Worm (Caenorhabditis elegans): ENCODE measurements around the gene Y41C4A.22.
A peak's percentile ranks its signal among the peaks of the same experiment; 100 is the strongest.

Y41C4A.22 gene

DNA sequence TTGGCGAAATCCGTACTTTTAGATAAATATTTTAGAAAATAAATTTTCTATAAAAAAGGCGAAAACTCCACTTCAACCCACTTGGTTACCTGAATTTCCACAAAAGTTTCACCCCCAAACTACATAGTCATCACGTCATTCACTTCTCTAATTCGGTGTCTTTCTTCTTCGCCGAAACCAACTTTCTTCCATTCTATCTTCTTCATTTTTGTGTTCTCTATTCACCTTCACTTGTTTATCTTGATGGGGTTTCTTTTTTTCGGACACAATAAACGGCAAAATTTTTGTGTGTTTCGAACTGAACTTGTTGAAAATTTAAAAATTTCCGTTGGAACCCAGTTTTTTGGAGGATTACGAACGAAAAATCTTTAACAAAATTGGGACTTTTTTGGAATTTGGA, 28.3 kb upstream of the Y41C4A.22 start:
- TF ChIP-seq hmg-4 (GFP tag; optimal IDR thresholded peaks at IDR 0.05): no peak
- no peak for TF ChIP-seq aly-1 (tag; optimal IDR thresholded peaks at IDR 0.05)
- TF ChIP-seq ama-1 (optimal IDR thresholded peaks at IDR 0.05): no peak
- TF ChIP-seq B0310.2 (tag; optimal IDR thresholded peaks at IDR 0.05): no peak
- no peak for TF ChIP-seq ceh-13 (GFP tag; optimal IDR thresholded peaks at IDR 0.05)

- no peak for TF ChIP-seq sea-1 (GFP tag; conservative IDR thresholded peaks at IDR 0.05)
- no peak for TF ChIP-seq tbx-37 (GFP tag; conservative IDR thresholded peaks at IDR 0.05)
- TF ChIP-seq scrt-1 (GFP tag; IDR thresholded peaks at IDR 0.05): no peak
- no peak for TF ChIP-seq hnd-1 (tag; optimal IDR thresholded peaks at IDR 0.05)
- no peak for TF ChIP-seq ceh-13 (GFP tag; optimal IDR thresholded peaks at IDR 0.05)
- no peak for TF ChIP-seq F13C5.2 (tag; optimal IDR thresholded peaks at IDR 0.05)
- no peak for TF ChIP-seq ama-1 (optimal IDR thresholded peaks at IDR 0.05)
- no peak for TF ChIP-seq tra-4 (tag; optimal IDR thresholded peaks at IDR 0.05)
- no peak for TF ChIP-seq tbx-11 (GFP tag; IDR thresholded peaks at IDR 0.05)
- no peak for TF ChIP-seq flt-1 (GFP tag; IDR thresholded peaks at IDR 0.05)
These were observed 26.1 kb upstream of the Y41C4A.22 start for ce11 chrIII:11669008-11669407.

- no peak for TF ChIP-seq hmg-4 (GFP tag; optimal IDR thresholded peaks at IDR 0.05)
- peak; percentile 46 for TF ChIP-seq ceh-36 (tag; optimal IDR thresholded peaks at IDR 0.05)
These were observed 14.6 kb upstream of the Y41C4A.22 start for ce11 chrIII:11680514-11680913.

DNA sequence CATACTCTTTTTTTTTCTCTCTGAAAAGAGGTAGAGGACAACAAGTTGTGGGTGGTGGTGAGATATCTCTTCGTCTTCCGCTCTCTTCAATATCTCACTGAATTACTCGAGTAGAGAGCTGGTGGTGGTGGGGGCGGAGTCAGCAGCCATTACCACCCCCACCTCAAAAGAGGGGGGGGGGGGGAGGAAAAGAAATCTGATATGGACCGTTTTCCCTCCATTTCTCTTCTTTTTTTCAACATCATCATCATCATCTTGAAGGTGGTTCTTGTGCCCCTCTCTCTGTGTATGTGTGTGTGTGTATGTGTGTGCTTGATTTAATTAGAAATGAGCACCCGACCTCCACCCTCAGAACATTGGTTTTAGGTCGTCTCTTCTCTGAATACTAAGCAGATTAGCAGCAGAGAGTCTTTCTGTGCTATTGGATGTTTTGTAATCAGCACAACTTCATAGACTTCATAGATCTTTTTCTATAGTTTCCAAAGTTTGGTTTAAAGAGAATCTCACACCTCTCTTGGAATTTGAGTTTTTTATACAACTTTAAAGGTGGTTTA, 13.5 kb upstream of the Y41C4A.22 start:
- TF ChIP-seq F13C5.2 (tag; optimal IDR thresholded peaks at IDR 0.05) (no peak), tra-4 (tag; optimal IDR thresholded peaks at IDR 0.05) (no peak), ceh-36 (tag; optimal IDR thresholded peaks at IDR 0.05) (no peak), pes-1 (GFP tag; IDR thresholded peaks at IDR 0.05) (no peak)

ce11 chrIII:11683038-11683437, 12.0 kb upstream of the Y41C4A.22 start:
- TF ChIP-seq tbx-11 (GFP tag; IDR thresholded peaks at IDR 0.05) (no peak), tbx-37 (GFP tag; conservative IDR thresholded peaks at IDR 0.05) (no peak), hmbx-1 (tag; optimal IDR thresholded peaks at IDR 0.05) (no peak), hmg-4 (GFP tag; optimal IDR thresholded peaks at IDR 0.05) (no peak), scrt-1 (GFP tag; IDR thresholded peaks at IDR 0.05) (no peak), ceh-13 (GFP tag; optimal IDR thresholded peaks at IDR 0.05) (no peak), F13C5.2 (tag; optimal IDR thresholded peaks at IDR 0.05) (no peak), pes-1 (GFP tag; IDR thresholded peaks at IDR 0.05) (no peak)

ce11 chrIII:11683790-11684189, 11.3 kb upstream of the Y41C4A.22 start:
- TF ChIP-seq ceh-13 (GFP tag; optimal IDR thresholded peaks at IDR 0.05): no peak

DNA sequence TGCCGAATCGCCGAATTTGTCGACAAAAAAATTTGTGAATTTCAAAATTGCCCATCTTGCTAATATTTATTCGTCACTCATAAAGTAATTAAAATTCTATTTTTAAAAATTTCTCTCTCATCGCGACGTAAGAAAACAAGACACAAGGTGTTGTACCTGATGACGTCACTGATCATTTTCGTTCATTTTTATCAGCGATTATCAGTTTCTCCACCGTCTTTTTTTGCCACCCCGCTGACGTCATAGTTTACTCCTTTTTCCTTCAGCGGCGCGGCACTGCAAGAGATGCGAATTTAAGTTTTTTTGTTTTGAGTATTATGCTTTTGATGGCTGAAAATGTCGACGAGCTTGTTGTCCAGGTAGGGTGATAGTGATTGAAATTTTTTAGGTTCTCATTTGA, 10.3 kb upstream of the Y41C4A.22 start:
- TF ChIP-seq B0310.2 (tag; optimal IDR thresholded peaks at IDR 0.05): no peak
- no peak for TF ChIP-seq aly-1 (tag; optimal IDR thresholded peaks at IDR 0.05)
- TF ChIP-seq ceh-13 (GFP tag; optimal IDR thresholded peaks at IDR 0.05): no peak
- TF ChIP-seq flt-1 (GFP tag; IDR thresholded peaks at IDR 0.05): no peak
- no peak for TF ChIP-seq pes-1 (GFP tag; IDR thresholded peaks at IDR 0.05)
- TF ChIP-seq sea-1 (GFP tag; conservative IDR thresholded peaks at IDR 0.05): no peak
- no peak for TF ChIP-seq scrt-1 (GFP tag; IDR thresholded peaks at IDR 0.05)
- no peak for TF ChIP-seq tra-4 (tag; optimal IDR thresholded peaks at IDR 0.05)
- no peak for TF ChIP-seq ets-7 (tag; optimal IDR thresholded peaks at IDR 0.05)
- no peak for TF ChIP-seq tbx-37 (GFP tag; conservative IDR thresholded peaks at IDR 0.05)
- no peak for TF ChIP-seq hmg-4 (GFP tag; optimal IDR thresholded peaks at IDR 0.05)
- no peak for TF ChIP-seq ceh-36 (tag; optimal IDR thresholded peaks at IDR 0.05)
- TF ChIP-seq F13C5.2 (tag; optimal IDR thresholded peaks at IDR 0.05): no peak
- TF ChIP-seq hnd-1 (tag; optimal IDR thresholded peaks at IDR 0.05): no peak

- TF ChIP-seq pes-1 (GFP tag; IDR thresholded peaks at IDR 0.05): no peak
- no peak for TF ChIP-seq sea-1 (GFP tag; conservative IDR thresholded peaks at IDR 0.05)
- no peak for TF ChIP-seq ets-7 (tag; optimal IDR thresholded peaks at IDR 0.05)
- no peak for TF ChIP-seq aly-1 (tag; optimal IDR thresholded peaks at IDR 0.05)
- TF ChIP-seq tbx-11 (GFP tag; IDR thresholded peaks at IDR 0.05): no peak
- TF ChIP-seq B0310.2 (tag; optimal IDR thresholded peaks at IDR 0.05): no peak
- no peak for TF ChIP-seq ama-1 (optimal IDR thresholded peaks at IDR 0.05)
- no peak for TF ChIP-seq scrt-1 (GFP tag; IDR thresholded peaks at IDR 0.05)
- TF ChIP-seq tra-4 (tag; optimal IDR thresholded peaks at IDR 0.05): no peak
- TF ChIP-seq hnd-1 (tag; optimal IDR thresholded peaks at IDR 0.05): no peak
- TF ChIP-seq ceh-13 (GFP tag; optimal IDR thresholded peaks at IDR 0.05): no peak
- TF ChIP-seq tbx-37 (GFP tag; conservative IDR thresholded peaks at IDR 0.05): no peak
- no peak for TF ChIP-seq flt-1 (GFP tag; IDR thresholded peaks at IDR 0.05)
- no peak for TF ChIP-seq F13C5.2 (tag; optimal IDR thresholded peaks at IDR 0.05)
- TF ChIP-seq hmbx-1 (tag; optimal IDR thresholded peaks at IDR 0.05): no peak
- no peak for TF ChIP-seq ceh-36 (tag; optimal IDR thresholded peaks at IDR 0.05)
These were observed 5.8 kb upstream of the Y41C4A.22 start for ce11 chrIII:11689303-11689702.

DNA sequence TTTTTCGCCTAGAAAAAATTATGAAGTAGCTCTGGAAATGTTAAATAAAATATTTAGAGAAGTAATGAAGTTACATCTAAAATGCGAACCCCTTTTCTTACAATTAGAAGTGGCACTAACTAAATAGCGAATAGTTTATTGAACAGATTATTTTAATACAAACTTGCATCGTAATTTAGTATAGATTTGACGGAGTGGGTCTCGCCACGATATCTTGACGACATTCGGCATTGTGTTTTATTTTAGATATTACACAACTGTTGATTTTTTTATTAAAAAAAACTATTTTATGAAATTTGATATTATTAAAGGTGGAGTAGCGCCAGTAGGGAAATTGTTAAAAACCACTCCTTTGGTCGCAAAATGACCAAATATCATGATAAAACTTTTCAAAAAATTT, 5.2 kb upstream of the Y41C4A.22 start:
- TF ChIP-seq ceh-13 (GFP tag; optimal IDR thresholded peaks at IDR 0.05) (no peak), ets-7 (tag; optimal IDR thresholded peaks at IDR 0.05) (no peak), tbx-37 (GFP tag; conservative IDR thresholded peaks at IDR 0.05) (no peak), flt-1 (GFP tag; IDR thresholded peaks at IDR 0.05) (no peak), ama-1 (optimal IDR thresholded peaks at IDR 0.05) (no peak), F13C5.2 (tag; optimal IDR thresholded peaks at IDR 0.05) (no peak), sea-1 (GFP tag; conservative IDR thresholded peaks at IDR 0.05) (no peak), hmbx-1 (tag; optimal IDR thresholded peaks at IDR 0.05) (no peak), tra-4 (tag; optimal IDR thresholded peaks at IDR 0.05) (no peak), hmg-4 (GFP tag; optimal IDR thresholded peaks at IDR 0.05) (no peak), B0310.2 (tag; optimal IDR thresholded peaks at IDR 0.05) (no peak)
